Worm (Caenorhabditis elegans): ENCODE measurements around the gene Y54F10BM.3.

DNA sequence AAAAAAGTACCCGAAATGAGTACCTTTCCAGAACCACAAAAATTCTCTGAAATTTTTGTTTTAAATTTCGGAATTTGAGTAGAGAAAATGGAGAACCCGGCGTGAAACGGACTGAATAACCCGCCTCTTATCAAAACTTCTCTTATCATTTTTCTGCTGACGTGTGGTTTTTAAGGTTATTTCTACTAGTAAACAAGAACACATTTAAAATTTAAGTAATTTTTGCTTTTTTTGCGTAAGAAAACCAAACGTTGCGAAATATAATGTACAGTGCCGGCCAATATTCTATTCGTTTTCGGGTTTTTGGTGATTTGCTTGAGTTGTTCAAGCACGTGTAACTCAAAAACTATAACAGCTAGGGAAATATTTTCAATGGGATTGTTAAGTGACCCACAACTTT is 29.2 kb downstream of the Y54F10BM.3 start:
- TF ChIP-seq F13C5.2 (tag; optimal IDR thresholded peaks at IDR 0.05) (no peak), ama-1 (optimal IDR thresholded peaks at IDR 0.05) (no peak), hmg-4 (GFP tag; optimal IDR thresholded peaks at IDR 0.05) (no peak), ceh-13 (GFP tag; optimal IDR thresholded peaks at IDR 0.05) (no peak), pes-1 (GFP tag; IDR thresholded peaks at IDR 0.05) (no peak), flt-1 (GFP tag; IDR thresholded peaks at IDR 0.05) (no peak), scrt-1 (GFP tag; IDR thresholded peaks at IDR 0.05) (no peak), tbx-11 (GFP tag; IDR thresholded peaks at IDR 0.05) (no peak)

Measured in whole organism, early embryonic.